Fruit fly (Drosophila melanogaster) whole organism, embryonic: ENCODE results near the gene CG13457.

Experiments
- CG11695 ChIP-seq: fragments of 200-800 bp; sonication (Bioruptor generic); IDR thresholded peaks from 3 replicates; pipeline ENCODE4 v1.3.6; 2022; ENCODE audit warnings: missing biosample characterization, missing genetic modification characterization
- CG17385 ChIP-seq: fragments of 200-800 bp; sonication (Bioruptor generic); optimal IDR thresholded peaks from 3 replicates; lab custom pipeline; 2018; ENCODE audit warnings: missing biosample characterization, mild to moderate bottlenecking, missing genetic modification characterization
- CG6765 ChIP-seq: fragments of 200-800 bp; sonication (Bioruptor generic); optimal IDR thresholded peaks from 3 replicates; lab custom pipeline; 2017; ENCODE audit warnings: missing biosample characterization, mild to moderate bottlenecking, missing genetic modification characterization
- CG7556 ChIP-seq: fragments of 200-800 bp; sonication (Bioruptor generic); optimal IDR thresholded peaks from 2 replicates; lab custom pipeline; 2017; ENCODE audit warnings: missing biosample characterization, mild to moderate bottlenecking, missing genetic modification characterization
- CG8478 ChIP-seq: fragments of >200 bp; optimal IDR thresholded peaks from 2 replicates; lab custom pipeline; 2018
- Ets97D ChIP-seq: fragments of 200-800 bp; sonication (Bioruptor generic); optimal IDR thresholded peaks from 3 replicates; lab custom pipeline; 2016; ENCODE audit warnings: missing biosample characterization, missing genetic modification characterization
- Nf-YC ChIP-seq: fragments of 200-800 bp; optimal IDR thresholded peaks from 3 replicates; lab custom pipeline; 2019; ENCODE audit warnings: missing biosample characterization, mild to moderate bottlenecking, missing genetic modification characterization, moderate library complexity
- Sox100B ChIP-seq: fragments of 200-800 bp; sonication (Bioruptor generic); optimal IDR thresholded peaks from 3 replicates; lab custom pipeline; 2018; ENCODE audit warnings: missing biosample characterization, mild to moderate bottlenecking, missing genetic modification characterization
- Xbp1 ChIP-seq: fragments of 200-800 bp; sonication (Bioruptor generic); optimal IDR thresholded peaks from 3 replicates; lab custom pipeline; 2016; ENCODE audit warnings: missing biosample characterization, mild to moderate bottlenecking, missing genetic modification characterization
- al ChIP-seq: fragments of 200-800 bp; sonication (Bioruptor generic); IDR thresholded peaks from 2 replicates; pipeline ENCODE4 v1.3.6; 2022; ENCODE audit warnings: missing biosample characterization, missing genetic modification characterization
- crp ChIP-seq, 2 experiments: fragments of 200-800 bp; sonication (Bioruptor generic); optimal IDR thresholded peaks; 2 replicates in 1 of 2; 3 replicates in 1 of 2; lab custom pipeline; 2017; ENCODE audit warnings: missing biosample characterization in 2 of 2, missing genetic modification characterization in 2 of 2, mild to moderate bottlenecking in 1 of 2, moderate library complexity in 1 of 2
- oc ChIP-seq: fragments of 200-800 bp; sonication (Bioruptor generic); optimal IDR thresholded peaks from 2 replicates; lab custom pipeline; 2018; ENCODE audit warnings: missing biosample characterization, mild to moderate bottlenecking, missing genetic modification characterization, moderate library complexity
- p53 ChIP-seq: fragments of 200-800 bp; sonication (Bioruptor generic); optimal IDR thresholded peaks from 2 replicates; lab custom pipeline; 2016; ENCODE audit warnings: missing biosample characterization, missing genetic modification characterization

dm6 chr3L:15103988-15104848, 27.0 kb downstream of the CG13457 start:
- no peak for TF ChIP-seq Ets97D
- TF ChIP-seq CG11695 (GFP tag; lab: Robert Waterston, UW): no peak
- TF ChIP-seq al: no peak
- no peak for TF ChIP-seq p53 (GFP tag; lab: Kevin White, UChicago)
- TF ChIP-seq CG8478: peak; percentile 87
- TF ChIP-seq CG6765: no peak
- TF ChIP-seq oc (tag; lab: Kevin White, UChicago): no peak
- TF ChIP-seq CG7556: no peak
- TF ChIP-seq CG17385: peak; percentile 88
- no peak for TF ChIP-seq Xbp1 (GFP tag; lab: Kevin White, UChicago)
- TF ChIP-seq Sox100B (GFP tag; lab: Kevin White, UChicago): no peak
- TF ChIP-seq Nf-YC (tag; lab: Kevin White, UChicago): no peak
- no peak for TF ChIP-seq crp (GFP tag; optimal IDR thresholded peaks at IDR 0.05; lab: Kevin White, UChicago)
